Worm (Caenorhabditis elegans) whole organism, L3 larva: Measurements from ENCODE around the gene sri-61.
"Not testable (repeated sequence)": the region's sequence is repeated elsewhere in the genome, so short reads cannot be mapped to it uniquely, and the experiment has no call there.

Experiments
- ZK546.5 ChIP-seq: sonication (generic microtip); optimal IDR thresholded peaks from 2 replicates; lab custom pipeline; 2017; ENCODE audit warnings: missing biosample characterization, missing genetic modification characterization
- ceh-82 ChIP-seq: fragments of 150-350 bp; optimal IDR thresholded peaks from 2 replicates; lab custom pipeline; 2014; ENCODE audit warnings: missing biosample characterization, missing genetic modification characterization
- elt-3 ChIP-seq, 3 experiments: fragments of 150-350 bp in 1 of 3; sonication (generic microtip) in 2 of 3; optimal IDR thresholded peaks; 2 replicates in 2 of 3; 4 replicates in 1 of 3; lab custom pipeline; 2014 to 2017; ENCODE audit warnings: missing biosample characterization in 3 of 3, missing genetic modification characterization in 3 of 3
- jun-1 ChIP-seq: fragments of 150-350 bp; optimal IDR thresholded peaks from 2 replicates; lab custom pipeline; 2014; ENCODE audit warnings: missing biosample characterization, missing genetic modification reagents, missing genetic modification characterization
- mdl-1 ChIP-seq: fragments of 150-350 bp; optimal IDR thresholded peaks from 2 replicates; lab custom pipeline; 2014; ENCODE audit warnings: missing biosample characterization, missing genetic modification characterization
- pha-4 ChIP-seq: fragments of 150-350 bp; optimal IDR thresholded peaks from 2 replicates; lab custom pipeline; 2014; ENCODE audit warnings: missing biosample characterization, missing genetic modification reagents, missing genetic modification characterization
- unc-62 ChIP-seq: fragments of 150-350 bp; sonication (generic microtip); optimal IDR thresholded peaks from 4 replicates; lab custom pipeline; 2014; ENCODE audit warnings: missing biosample characterization, missing genetic modification reagents, missing genetic modification characterization

ce11 chrII:2665081-2665480 is 35.0 kb downstream of the sri-61 start, which contains the start of gene F22E5.2:
- not testable (repeated sequence) for TF ChIP-seq mdl-1 (tag; lab: Kevin White, UChicago); ZK546.5 (tag; lab: Kevin White, UChicago); elt-3 (tag; optimal IDR thresholded peaks at IDR 0.05; lab: Kevin White, UChicago); unc-62 (GFP tag; lab: Kevin White, UChicago); jun-1; ceh-82 (tag; lab: Kevin White, UChicago); pha-4 (tag; lab: Kevin White, UChicago)
